Worm (Caenorhabditis elegans) whole organism, mixed stage, embryonic: ENCODE results near the gene srz-42.

Experiments used
- M03D4.4 ChIP-seq: sonication (generic microtip); optimal IDR thresholded peaks from 2 replicates; lab custom pipeline; 2017; ENCODE audit warnings: mild to moderate bottlenecking, missing genetic modification characterization, missing compliant biosample characterization
- bed-3 ChIP-seq: fragments of 200-800 bp; sonication (Bioruptor generic); optimal IDR thresholded peaks from 3 replicates; lab custom pipeline; 2018; ENCODE audit warnings: mild to moderate bottlenecking, missing genetic modification characterization, moderate library complexity, missing compliant biosample characterization
- blmp-1 ChIP-seq: fragments of 150-350 bp; optimal IDR thresholded peaks from 2 replicates; lab custom pipeline; 2014; ENCODE audit warnings: missing biosample characterization, missing genetic modification characterization
- ceh-39 ChIP-seq: fragments of 150-350 bp; optimal IDR thresholded peaks from 2 replicates; lab custom pipeline; 2014; ENCODE audit warnings: missing biosample characterization, missing genetic modification characterization
- ceh-43 ChIP-seq: fragments of 200-800 bp; sonication (Bioruptor generic); optimal IDR thresholded peaks from 2 replicates; lab custom pipeline; 2018; ENCODE audit warnings: mild to moderate bottlenecking, missing genetic modification characterization, moderate library complexity, missing compliant biosample characterization
- ceh-83 ChIP-seq: fragments of 200-800 bp; sonication (Bioruptor generic); optimal IDR thresholded peaks from 2 replicates; lab custom pipeline; 2018; ENCODE audit warnings: mild to moderate bottlenecking, missing genetic modification characterization, missing compliant biosample characterization
- ces-1 ChIP-seq: fragments of 150-350 bp; optimal IDR thresholded peaks from 2 replicates; lab custom pipeline; 2014; ENCODE audit warnings: missing biosample characterization, missing genetic modification reagents, missing genetic modification characterization
- cnd-1 ChIP-seq: fragments of 200-800 bp; sonication (Bioruptor generic); optimal IDR thresholded peaks from 2 replicates; lab custom pipeline; 2018; ENCODE audit warnings: mild to moderate bottlenecking, missing genetic modification characterization, missing compliant biosample characterization
- elt-3 ChIP-seq: fragments of 150-350 bp; optimal IDR thresholded peaks from 2 replicates; lab custom pipeline; 2014; ENCODE audit warnings: missing biosample characterization, missing genetic modification characterization
- flh-1 ChIP-seq: fragments of 200-800 bp; sonication (Bioruptor generic); optimal IDR thresholded peaks from 2 replicates; lab custom pipeline; 2018; ENCODE audit warnings: mild to moderate bottlenecking, missing genetic modification characterization, moderate library complexity, missing compliant biosample characterization
- hlh-1 ChIP-seq: fragments of 150-350 bp; optimal IDR thresholded peaks from 2 replicates; lab custom pipeline; 2014; ENCODE audit warnings: missing biosample characterization, missing genetic modification reagents, missing genetic modification characterization
- lin-13 ChIP-seq: fragments of 150-350 bp; optimal IDR thresholded peaks from 2 replicates; lab custom pipeline; 2014; ENCODE audit warnings: missing biosample characterization, missing genetic modification characterization
- lin-32 ChIP-seq: fragments of 200-800 bp; sonication (Bioruptor generic); optimal IDR thresholded peaks from 2 replicates; lab custom pipeline; 2018; ENCODE audit warnings: mild to moderate bottlenecking, missing genetic modification characterization, missing compliant biosample characterization
- lsy-2 ChIP-seq: fragments of 150-350 bp; optimal IDR thresholded peaks from 2 replicates; lab custom pipeline; 2014; ENCODE audit warnings: missing biosample characterization, missing genetic modification characterization
- mep-1 ChIP-seq: fragments of 150-350 bp; optimal IDR thresholded peaks from 2 replicates; lab custom pipeline; 2017; ENCODE audit warnings: missing biosample characterization, missing genetic modification reagents, missing genetic modification characterization, inconsistent platforms
- mls-2 ChIP-seq: sonication (generic microtip); optimal IDR thresholded peaks from 2 replicates; lab custom pipeline; 2016; ENCODE audit warnings: mild to moderate bottlenecking, missing genetic modification characterization, moderate library complexity, missing compliant biosample characterization
- nhr-2 ChIP-seq: fragments of 150-350 bp; optimal IDR thresholded peaks from 2 replicates; lab custom pipeline; 2014; ENCODE audit warnings: missing biosample characterization, missing genetic modification characterization
- nhr-237 ChIP-seq: fragments of 150-350 bp; optimal IDR thresholded peaks from 2 replicates; lab custom pipeline; 2014; ENCODE audit warnings: missing biosample characterization, missing genetic modification characterization
- nhr-28 ChIP-seq: fragments of 150-350 bp; optimal IDR thresholded peaks from 2 replicates; lab custom pipeline; 2014; ENCODE audit warnings: missing biosample characterization, missing genetic modification characterization
- pha-4 ChIP-seq: fragments of 150-350 bp; optimal IDR thresholded peaks from 2 replicates; lab custom pipeline; 2018; ENCODE audit warnings: missing biosample characterization, missing genetic modification reagents, missing genetic modification characterization
- snpc-4 ChIP-seq: fragments of 150-350 bp; optimal IDR thresholded peaks from 2 replicates; lab custom pipeline; 2014; ENCODE audit warnings: missing biosample characterization, missing genetic modification characterization
- tbx-8 ChIP-seq: fragments of 200-800 bp; sonication (Bioruptor generic); optimal IDR thresholded peaks from 2 replicates; lab custom pipeline; 2018; ENCODE audit warnings: mild to moderate bottlenecking, missing genetic modification characterization, moderate library complexity, missing compliant biosample characterization
- unc-120 ChIP-seq: sonication (generic microtip); optimal IDR thresholded peaks from 2 replicates; lab custom pipeline; 2017; ENCODE audit warnings: missing genetic modification characterization, missing compliant biosample characterization; ENCODE audit not compliant: poor library complexity, severe bottlenecking
- unc-39 ChIP-seq: fragments of 150-350 bp; optimal IDR thresholded peaks from 2 replicates; lab custom pipeline; 2014; ENCODE audit warnings: missing biosample characterization, missing genetic modification characterization
- unc-62 ChIP-seq: fragments of 150-350 bp; optimal IDR thresholded peaks from 2 replicates; lab custom pipeline; 2014; ENCODE audit warnings: missing biosample characterization, missing genetic modification reagents, missing genetic modification characterization
- zip-8 ChIP-seq: fragments of 150-350 bp; optimal IDR thresholded peaks from 2 replicates; lab custom pipeline; 2014; ENCODE audit warnings: missing biosample characterization, missing genetic modification characterization

Gene srz-42

ce11 chrIV:14115045-14115444, 14.1 kb upstream of the srz-42 start:
- TF ChIP-seq cnd-1 (tag; lab: Kevin White, UChicago) (no peak), snpc-4 (no peak), ces-1 (no peak), ceh-43 (no peak), zip-8 (tag; lab: Kevin White, UChicago) (no peak), nhr-237 (tag; lab: Kevin White, UChicago) (no peak), lsy-2 (tag; lab: Kevin White, UChicago) (no peak), pha-4 (tag; lab: Kevin White, UChicago) (no peak)

DNA sequence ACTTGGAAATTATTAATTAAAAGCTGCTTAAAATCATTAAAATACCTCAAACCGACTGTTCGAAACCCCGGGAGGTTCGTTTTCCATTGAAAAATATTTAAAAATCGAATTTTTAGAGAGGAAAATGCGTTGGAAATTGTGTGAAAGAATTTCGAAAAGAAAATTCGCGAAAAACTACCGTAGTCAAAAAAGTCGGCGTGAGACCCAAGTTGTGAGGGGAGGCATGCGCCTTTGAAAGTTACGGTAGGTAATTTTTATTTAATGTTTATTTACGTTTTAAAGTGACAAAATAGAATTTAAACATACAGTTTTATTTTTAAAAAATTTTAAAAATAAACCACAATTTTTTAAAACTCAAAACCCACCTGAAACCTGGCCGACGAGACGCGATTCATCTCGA, 13.6 kb upstream of the srz-42 start:
- no peak for TF ChIP-seq nhr-2 (tag; lab: Kevin White, UChicago)
- no peak for TF ChIP-seq ceh-39 (tag; lab: Kevin White, UChicago)
- no peak for TF ChIP-seq pha-4 (tag; lab: Kevin White, UChicago)
- no peak for TF ChIP-seq zip-8 (tag; lab: Kevin White, UChicago)
- TF ChIP-seq unc-39 (tag; lab: Kevin White, UChicago): no peak
- TF ChIP-seq unc-120 (tag; lab: Kevin White, UChicago): no peak
- TF ChIP-seq snpc-4: no peak
- no peak for TF ChIP-seq lsy-2 (tag; lab: Kevin White, UChicago)
- no peak for TF ChIP-seq mep-1

DNA sequence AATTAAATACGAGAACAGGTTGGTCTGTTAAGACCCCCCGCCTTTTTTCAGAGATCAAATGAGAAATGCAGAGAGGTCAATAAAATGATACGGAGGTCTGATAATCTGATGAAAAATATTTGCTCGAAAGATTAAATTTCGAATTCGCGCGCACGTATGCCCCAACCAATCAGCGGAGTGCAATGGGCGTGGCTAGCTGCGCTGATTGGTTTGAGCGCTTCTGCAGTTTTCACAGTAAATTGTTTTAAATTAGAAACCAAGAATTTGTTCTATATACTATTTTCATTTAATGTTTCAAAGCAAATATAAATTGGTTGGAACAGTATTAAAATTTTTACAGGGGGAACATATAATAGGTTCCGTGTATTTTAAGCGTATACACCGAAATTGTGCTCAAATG, 9.9 kb upstream of the srz-42 start:
- no peak for TF ChIP-seq ces-1
- TF ChIP-seq unc-39 (tag; lab: Kevin White, UChicago): no peak
- TF ChIP-seq pha-4 (tag; lab: Kevin White, UChicago): peak; percentile 47

DNA sequence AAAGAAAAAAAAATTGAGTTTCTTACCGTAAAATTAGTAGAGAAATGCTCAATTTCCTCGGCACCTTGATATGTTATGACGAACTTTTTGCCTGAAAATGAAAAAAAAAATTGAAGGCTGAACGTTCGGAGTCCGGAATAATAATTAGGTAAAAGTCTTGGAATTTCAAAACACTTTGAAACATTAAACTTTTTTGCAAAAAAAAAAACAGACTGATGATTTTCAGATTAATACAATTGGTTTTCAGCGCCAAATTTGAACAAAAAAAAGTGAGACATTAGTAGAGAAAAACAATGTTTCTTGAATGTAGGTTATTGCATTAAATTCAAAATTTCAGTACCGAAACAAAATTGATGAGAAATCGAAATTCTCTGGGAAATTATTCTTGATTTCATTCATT, 5.2 kb upstream of the srz-42 start, which contains the start of gene nkcc-1:
Gene nkcc-1 (minus strand): TSS at position 101 of the 400 bp plus-strand sequence.
- TF ChIP-seq lin-13 (tag; lab: Kevin White, UChicago) (no peak), unc-39 (tag; lab: Kevin White, UChicago) (no peak)
- TF ChIP-seq, all 35 proteins: peak for 0

DNA sequence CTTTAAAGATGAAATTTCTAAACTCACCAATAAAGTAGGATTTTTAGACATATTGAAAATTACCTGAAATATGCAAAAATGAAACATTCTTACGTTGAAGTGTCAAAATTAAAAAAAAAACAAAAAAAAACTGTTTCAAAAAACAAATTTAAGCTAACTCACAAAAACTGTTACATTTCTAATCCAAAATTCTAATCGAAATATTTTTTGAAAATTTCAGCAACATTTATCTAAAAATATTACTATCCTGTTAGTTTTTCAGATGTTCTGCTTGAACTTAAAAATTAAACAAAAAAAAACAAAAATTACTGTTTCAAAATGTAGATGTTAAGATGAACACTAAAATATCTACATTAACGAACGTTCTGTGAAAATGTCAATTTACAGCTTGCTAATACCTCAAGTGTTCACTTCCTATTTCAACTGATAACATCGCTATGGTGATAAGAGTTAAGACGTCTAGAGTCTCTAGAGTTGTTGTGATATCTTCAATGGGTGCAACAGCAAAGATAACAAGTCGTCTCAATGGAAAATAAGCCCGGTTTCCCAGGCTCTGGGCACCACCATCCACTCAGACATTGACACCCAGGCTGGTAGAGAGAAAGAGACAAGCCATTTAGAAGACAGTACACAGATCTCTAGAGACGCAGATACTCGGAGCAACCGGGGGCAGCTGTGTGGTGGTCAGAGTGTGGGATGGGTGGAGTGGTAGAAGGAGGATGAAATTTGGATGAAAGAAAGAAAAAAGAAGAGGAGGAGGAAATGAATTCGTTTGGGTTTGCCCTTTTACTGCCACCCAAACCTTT, 1.2 kb upstream of the srz-42 start, which contains the start of gene H12I19.115:
Gene H12I19.115 (minus strand): TSS at position 51 of the 806 bp plus-strand sequence.
- TF ChIP-seq zip-8 (tag; lab: Kevin White, UChicago) (no peak), elt-3 (tag; lab: Kevin White, UChicago) (no peak), cnd-1 (tag; lab: Kevin White, UChicago) (no peak), ceh-83 (GFP tag; lab: Kevin White, UChicago) (peak; percentile 16), M03D4.4 (tag; lab: Kevin White, UChicago) (no peak), lin-32 (GFP tag; lab: Kevin White, UChicago) (peak; percentile 28), hlh-1 (tag; lab: Kevin White, UChicago) (peak; percentile 94), unc-62 (peak; percentile 13), nhr-2 (tag; lab: Kevin White, UChicago) (no peak), ces-1 (peak; percentile 57)

DNA sequence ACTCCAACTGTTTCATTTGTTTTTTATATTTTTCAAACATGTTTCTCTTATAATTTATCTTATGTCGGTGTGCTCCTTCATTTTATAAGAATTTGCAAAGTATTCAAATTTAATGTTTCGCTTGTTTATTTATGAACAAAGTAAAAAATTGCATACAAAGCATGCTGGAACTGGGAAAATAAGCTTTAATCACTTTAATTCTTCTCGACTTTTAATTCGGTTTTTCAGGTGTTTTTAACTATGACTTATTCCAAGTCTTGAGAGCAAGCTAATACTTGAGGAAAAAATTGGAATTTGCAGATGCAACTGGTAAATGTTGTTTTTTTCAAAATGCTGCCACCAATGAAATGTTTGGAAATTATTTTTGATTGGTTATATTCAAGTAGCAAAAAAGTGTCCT, 2.6 kb downstream of the srz-42 start, which contains the start of gene srz-59:
Gene srz-59 (plus strand): TSS at position 301 of the 400 bp plus-strand sequence.
- no peak for TF ChIP-seq bed-3 (GFP tag; lab: Kevin White, UChicago)
- no peak for TF ChIP-seq tbx-8 (GFP tag; lab: Kevin White, UChicago)

- TF ChIP-seq blmp-1 (tag; lab: Kevin White, UChicago): no peak
- TF ChIP-seq nhr-237 (tag; lab: Kevin White, UChicago): no peak
- TF ChIP-seq ceh-39 (tag; lab: Kevin White, UChicago): no peak
- TF ChIP-seq ceh-83 (GFP tag; lab: Kevin White, UChicago): no peak
- TF ChIP-seq nhr-28: no peak
- no peak for TF ChIP-seq flh-1 (GFP tag; lab: Kevin White, UChicago)
- no peak for TF ChIP-seq ces-1
- TF ChIP-seq elt-3 (tag; lab: Kevin White, UChicago): no peak
- no peak for TF ChIP-seq nhr-2 (tag; lab: Kevin White, UChicago)
- TF ChIP-seq mls-2 (tag; lab: Kevin White, UChicago): no peak
- no peak for TF ChIP-seq unc-120 (tag; lab: Kevin White, UChicago)
- TF ChIP-seq snpc-4: no peak
These were observed 4.2 kb downstream of the srz-42 start for ce11 chrIV:14133400-14133799.
